Fruit fly (Drosophila melanogaster): ENCODE data around the gene Men-b.

DNA sequence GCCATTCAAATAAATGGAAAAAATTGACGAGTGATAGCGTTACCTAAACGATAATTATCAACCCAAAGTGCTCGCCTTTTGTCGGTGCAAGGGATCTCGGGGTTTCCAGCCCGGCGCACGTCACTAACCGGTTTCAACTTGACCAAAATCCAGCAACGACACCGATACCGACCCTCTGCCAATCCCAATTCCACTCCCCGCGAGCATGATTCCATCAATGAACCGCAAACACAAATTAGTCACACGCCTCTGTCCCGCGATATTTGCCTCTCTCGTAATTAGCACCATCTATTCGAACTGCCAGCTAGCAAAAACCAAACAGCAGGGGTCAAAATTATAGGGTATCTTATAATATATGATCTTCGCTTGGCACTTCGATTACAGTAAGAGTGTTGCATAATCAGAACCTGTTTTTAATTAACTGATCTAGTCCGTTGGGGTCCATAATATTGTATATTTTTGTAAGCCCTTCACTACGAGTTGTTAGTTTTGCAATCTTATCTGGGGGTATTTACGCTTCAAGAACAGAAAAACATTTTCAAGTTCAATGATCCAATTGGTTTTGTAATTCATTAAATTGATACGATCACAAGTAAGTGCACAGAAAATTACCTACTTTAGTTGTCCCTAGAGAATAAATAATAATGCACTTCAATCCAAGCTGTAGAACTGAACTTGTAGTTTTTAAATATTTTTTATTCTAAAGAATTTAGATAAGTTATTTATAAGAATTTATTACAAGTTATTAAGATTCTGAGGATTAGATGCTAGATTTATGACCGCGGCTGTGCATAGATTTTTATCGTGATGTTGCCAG, 1.8 kb downstream of the Men-b start:
- TF ChIP-seq psq (optimal IDR thresholded peaks at IDR 0.05) (no peak), insv (optimal IDR thresholded peaks at IDR 0.05) (no peak)

Data from Kc167 (cell line).